Worm (Caenorhabditis elegans): ENCODE results near the gene Y46C8AM.1.
A peak's percentile ranks its signal among the peaks of the same experiment; 100 is the strongest.

The Y46C8AM.1 gene

ce11 chrIV:3988638-3989152, 26.0 kb downstream of the Y46C8AM.1 start, which contains the start of gene clec-78:
TSS of gene clec-78 (plus strand) at chrIV:3989102.
- TF ChIP-seq ztf-25 (GFP tag; IDR thresholded peaks at IDR 0.05) (no peak), him-1 (tag; optimal IDR thresholded peaks at IDR 0.05) (no peak), lin-35 (GFP tag; optimal IDR thresholded peaks at IDR 0.05) (no peak), madf-10 (tag; optimal IDR thresholded peaks at IDR 0.05) (no peak), dox-1 (GFP tag; IDR thresholded peaks at IDR 0.05) (peak; percentile 55), egrh-3 (GFP tag; IDR thresholded peaks at IDR 0.05) (no peak), tbp1 (GFP tag; optimal IDR thresholded peaks at IDR 0.05) (no peak), nhr-27 (tag; optimal IDR thresholded peaks at IDR 0.05) (no peak), snpc-1.1 (tag; optimal IDR thresholded peaks at IDR 0.05; ENCODE audit: insufficient read depth) (no peak), F10E7.11 (tag; optimal IDR thresholded peaks at IDR 0.05) (no peak), ztf-22 (GFP tag; optimal IDR thresholded peaks at IDR 0.05) (peak; percentile 15), sea-2 (GFP tag; IDR thresholded peaks at IDR 0.05) (no peak), xnd-1 (tag; optimal IDR thresholded peaks at IDR 0.05) (no peak), B0261.1 (tag; optimal IDR thresholded peaks at IDR 0.05) (no peak), hmg-20 (GFP tag; IDR thresholded peaks at IDR 0.05) (no peak), let-607 (tag; optimal IDR thresholded peaks at IDR 0.05) (no peak), nfya-1 (tag; optimal IDR thresholded peaks at IDR 0.05; ENCODE audit: borderline replicate concordance, insufficient read depth) (no peak), Y67H2A.10 (GFP tag; conservative IDR thresholded peaks at IDR 0.05) (no peak), hlh-12 (tag; optimal IDR thresholded peaks at IDR 0.05) (no peak), fkh-3 (tag; optimal IDR thresholded peaks at IDR 0.05) (no peak), nhr-80 (tag; optimal IDR thresholded peaks at IDR 0.05) (peak; percentile 87), F23B12.7 (tag; optimal IDR thresholded peaks at IDR 0.05; ENCODE audit: insufficient read depth) (no peak), attf-3 (GFP tag; conservative IDR thresholded peaks at IDR 0.05) (no peak), chd-7 (tag; optimal IDR thresholded peaks at IDR 0.05) (no peak), snpc-1.3 (tag; optimal IDR thresholded peaks at IDR 0.05; ENCODE audit: insufficient read depth) (no peak), egl-44 (GFP tag; IDR thresholded peaks at IDR 0.05) (0 out of 2 replicates have a peak, but pooled peaks have one; percentile 22), madf-3 (GFP tag; IDR thresholded peaks at IDR 0.05) (no peak), madf-8 (GFP tag; conservative IDR thresholded peaks at IDR 0.05) (no peak), atf-7 (tag; optimal IDR thresholded peaks at IDR 0.05) (peak; percentile 67), Y79H2A.3 (GFP tag; conservative IDR thresholded peaks at IDR 0.05) (no peak), tlf-1 (GFP tag; optimal IDR thresholded peaks at IDR 0.05) (no peak), efl-1 (GFP tag; optimal IDR thresholded peaks at IDR 0.05) (no peak), F37B4.10 (GFP tag; IDR thresholded peaks at IDR 0.05) (no peak), ets-4 (GFP tag; optimal IDR thresholded peaks at IDR 0.05) (peak; percentile 84), lsy-27 (tag; optimal IDR thresholded peaks at IDR 0.05; ENCODE audit: borderline replicate concordance, insufficient read depth) (no peak), K12H6.12 (tag; optimal IDR thresholded peaks at IDR 0.05) (no peak), K11D2.4 (GFP tag; IDR thresholded peaks at IDR 0.05) (no peak), lsl-1 (GFP tag; optimal IDR thresholded peaks at IDR 0.05) (no peak), nhr-120 (GFP tag; IDR thresholded peaks at IDR 0.05) (no peak), lin-40 (tag; optimal IDR thresholded peaks at IDR 0.05) (no peak)

Data from whole organism, young adult.